Fruit fly (Drosophila melanogaster): ENCODE data around the gene Rilpl.

DNA sequence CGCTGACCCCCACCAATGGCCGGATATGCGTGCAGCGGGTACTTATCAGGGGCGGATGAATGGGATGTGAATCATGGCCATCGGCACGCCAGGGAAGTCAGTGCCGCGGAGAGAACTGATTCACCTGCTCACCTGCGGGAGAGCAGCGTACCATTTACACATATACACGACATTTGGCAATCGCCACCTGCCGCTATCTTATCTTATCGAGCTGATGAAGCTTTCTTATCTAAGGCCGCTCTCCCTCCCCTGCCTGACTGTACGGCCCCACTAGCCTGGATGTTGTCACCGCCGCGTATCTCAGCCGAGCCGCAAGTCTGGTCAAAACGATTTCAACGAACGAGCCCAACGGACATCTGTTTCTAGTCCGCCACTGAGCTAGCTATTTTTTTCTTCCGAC is 46.6 kb upstream of the Rilpl start, which contains the start of gene Tsp2A:
- TF ChIP-seq Sin3A (optimal IDR thresholded peaks at IDR 0.05): no peak
- TF ChIP-seq psq (optimal IDR thresholded peaks at IDR 0.05): no peak
- TF ChIP-seq ttk (optimal IDR thresholded peaks at IDR 0.05): no peak
- TF ChIP-seq h (optimal IDR thresholded peaks at IDR 0.05): no peak
- no peak for TF ChIP-seq Myc (optimal IDR thresholded peaks at IDR 0.05)

Measured in Kc167 (cell line).